Worm (Caenorhabditis elegans) whole organism, mixed stage, embryonic: ENCODE measurements around the gene col-80.

Source experiments
- blmp-1 ChIP-seq: fragments of 150-350 bp; optimal IDR thresholded peaks from 2 replicates; lab custom pipeline; 2014; ENCODE audit warnings: missing biosample characterization, missing genetic modification characterization
- ceh-39 ChIP-seq: fragments of 150-350 bp; optimal IDR thresholded peaks from 2 replicates; lab custom pipeline; 2014; ENCODE audit warnings: missing biosample characterization, missing genetic modification characterization
- ceh-43 ChIP-seq: fragments of 200-800 bp; sonication (Bioruptor generic); optimal IDR thresholded peaks from 2 replicates; lab custom pipeline; 2018; ENCODE audit warnings: mild to moderate bottlenecking, missing genetic modification characterization, moderate library complexity, missing compliant biosample characterization
- elt-1 ChIP-seq: sonication (generic microtip); optimal IDR thresholded peaks from 2 replicates; lab custom pipeline; 2017; ENCODE audit warnings: missing genetic modification characterization, mild to moderate bottlenecking, missing compliant biosample characterization, antibody characterized with exemption, moderate library complexity, borderline replicate concordance; ENCODE audit not compliant: insufficient read depth
- lin-32 ChIP-seq: fragments of 200-800 bp; sonication (Bioruptor generic); optimal IDR thresholded peaks from 2 replicates; lab custom pipeline; 2018; ENCODE audit warnings: mild to moderate bottlenecking, missing genetic modification characterization, missing compliant biosample characterization
- lsy-2 ChIP-seq: fragments of 150-350 bp; optimal IDR thresholded peaks from 2 replicates; lab custom pipeline; 2014; ENCODE audit warnings: missing biosample characterization, missing genetic modification characterization
- mab-5 ChIP-seq: fragments of 150-350 bp; optimal IDR thresholded peaks from 2 replicates; lab custom pipeline; 2014; ENCODE audit warnings: missing biosample characterization, missing genetic modification characterization
- nhr-237 ChIP-seq: fragments of 150-350 bp; optimal IDR thresholded peaks from 2 replicates; lab custom pipeline; 2014; ENCODE audit warnings: missing biosample characterization, missing genetic modification characterization
- nhr-28 ChIP-seq: fragments of 150-350 bp; optimal IDR thresholded peaks from 2 replicates; lab custom pipeline; 2014; ENCODE audit warnings: missing biosample characterization, missing genetic modification characterization
- nhr-76 ChIP-seq: sonication (generic microtip); optimal IDR thresholded peaks from 2 replicates; lab custom pipeline; 2017; ENCODE audit warnings: missing biosample characterization, missing genetic modification characterization
- pha-4 ChIP-seq: fragments of 150-350 bp; optimal IDR thresholded peaks from 2 replicates; lab custom pipeline; 2018; ENCODE audit warnings: missing biosample characterization, missing genetic modification reagents, missing genetic modification characterization
- snpc-4 ChIP-seq: fragments of 150-350 bp; optimal IDR thresholded peaks from 2 replicates; lab custom pipeline; 2014; ENCODE audit warnings: missing biosample characterization, missing genetic modification characterization
- unc-62 ChIP-seq: fragments of 150-350 bp; optimal IDR thresholded peaks from 2 replicates; lab custom pipeline; 2014; ENCODE audit warnings: missing biosample characterization, missing genetic modification reagents, missing genetic modification characterization
- ztf-11 ChIP-seq: fragments of 150-350 bp; optimal IDR thresholded peaks from 2 replicates; lab custom pipeline; 2014; ENCODE audit warnings: missing biosample characterization, missing genetic modification characterization

DNA sequence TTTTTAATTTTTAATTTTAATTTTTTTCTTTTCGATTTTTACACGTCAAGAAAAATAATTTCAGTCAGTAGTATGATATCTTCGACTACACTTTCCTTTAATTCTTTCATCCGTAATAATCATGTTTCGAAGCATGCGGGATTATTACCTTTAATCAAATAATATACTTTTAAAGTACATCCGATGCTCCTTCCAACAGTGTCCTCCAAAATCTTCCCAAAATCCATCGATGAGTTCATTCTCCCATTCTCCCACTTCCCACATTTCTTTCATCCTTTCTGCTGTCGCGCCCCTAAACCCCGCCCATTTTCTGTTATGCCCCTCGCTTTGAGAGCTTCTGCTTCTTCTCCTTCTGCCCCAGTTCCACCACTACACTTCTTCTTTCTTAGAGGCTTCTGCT, 12.3 kb upstream of the col-80 start, which contains the start of gene lgc-57:
- TF ChIP-seq snpc-4 (tag; lab: Kevin White, UChicago) (no peak), blmp-1 (tag; lab: Kevin White, UChicago) (no peak), unc-62 (GFP tag; lab: Kevin White, UChicago) (no peak), elt-1 (no peak), nhr-76 (no peak), nhr-237 (tag; lab: Kevin White, UChicago) (no peak), mab-5 (no peak), ceh-43 (GFP tag; lab: Kevin White, UChicago) (no peak), lsy-2 (tag; lab: Kevin White, UChicago) (no peak), ceh-39 (no peak), ztf-11 (no peak), pha-4 (tag; lab: Kevin White, UChicago) (no peak), nhr-28 (tag; lab: Kevin White, UChicago) (no peak), lin-32 (no peak)
